In genomic region chrX:12449262-12449942, ce11 we compare ENCODE assay signal across 8 worm cellular contexts.
TF ChIP-seq lines count a peak whose summit lies in the region.

Gene T18D3.6 (plus strand): TSS chrX:12449892.

TF ChIP-seq in whole organism, L1 larva, 84 proteins besides CTCF, POLR2A, EP300 and RAD21 (continues in another document):
- TF ChIP-seq nhr-19 (GFP tag; conservative IDR thresholded peaks at IDR 0.05; lab: Robert Waterston, UW) (no peak), pag-3 (tag; optimal IDR thresholded peaks at IDR 0.05; lab: Kevin White, UChicago; ENCODE audit: borderline replicate concordance, insufficient read depth) (no peak), sox-4 (tag; optimal IDR thresholded peaks at IDR 0.05; lab: Kevin White, UChicago) (no peak), tbx-2 (tag; optimal IDR thresholded peaks at IDR 0.05; lab: Kevin White, UChicago) (no peak), nhr-28 (tag; optimal IDR thresholded peaks at IDR 0.05; lab: Kevin White, UChicago) (no peak), mdl-1 (tag; optimal IDR thresholded peaks at IDR 0.05; lab: Kevin White, UChicago) (peak in 1 of 2 experiments; percentile 7), dpl-1 (GFP tag; optimal IDR thresholded peaks at IDR 0.05; lab: Kevin White, UChicago) (no peak), xbp-1 (tag; optimal IDR thresholded peaks at IDR 0.05; lab: Kevin White, UChicago) (no peak), lin-15B (tag; optimal IDR thresholded peaks at IDR 0.05; lab: Kevin White, UChicago) (no peak), grh-1 (GFP tag; IDR thresholded peaks at IDR 0.05; lab: Robert Waterston, UW) (no peak), nhr-71 (tag; optimal IDR thresholded peaks at IDR 0.05; lab: Kevin White, UChicago) (peak; percentile 4)

TF ChIP-seq in whole organism, L2 larva, 48 proteins besides CTCF, POLR2A, EP300 and RAD21 (continues in another document):
- TF ChIP-seq nhr-237 (tag; optimal IDR thresholded peaks at IDR 0.05; lab: Kevin White, UChicago), result no peak
- TF ChIP-seq nhr-12 (tag; optimal IDR thresholded peaks at IDR 0.05; lab: Kevin White, UChicago), result no peak
- no peak for TF ChIP-seq nhr-6 (tag; optimal IDR thresholded peaks at IDR 0.05; lab: Kevin White, UChicago)
- no peak for TF ChIP-seq sem-4 (tag; optimal IDR thresholded peaks at IDR 0.05; lab: Kevin White, UChicago)
- TF ChIP-seq nhr-25 (tag; optimal IDR thresholded peaks at IDR 0.05; lab: Kevin White, UChicago), result peak; percentile 9
- no peak for TF ChIP-seq lin-39 (tag; optimal IDR thresholded peaks at IDR 0.05; lab: Kevin White, UChicago)
- no peak for TF ChIP-seq unc-55 (GFP tag; optimal IDR thresholded peaks at IDR 0.05; lab: Kevin White, UChicago)
- TF ChIP-seq sma-9 (GFP tag; optimal IDR thresholded peaks at IDR 0.05; lab: Kevin White, UChicago), result no peak
- TF ChIP-seq sma-9 (tag; optimal IDR thresholded peaks at IDR 0.05; lab: Kevin White, UChicago), result no peak
- TF ChIP-seq fos-1 (tag; optimal IDR thresholded peaks at IDR 0.05; lab: Kevin White, UChicago), result peak; percentile 33
- TF ChIP-seq unc-62 (GFP tag; optimal IDR thresholded peaks at IDR 0.05; lab: Kevin White, UChicago), result no peak
- TF ChIP-seq nhr-21 (tag; optimal IDR thresholded peaks at IDR 0.05; lab: Kevin White, UChicago), result no peak

TF ChIP-seq in whole organism, L3 larva, 47 proteins besides CTCF, POLR2A, EP300 and RAD21 (continues in another document):
- TF ChIP-seq ceh-9 (tag; optimal IDR thresholded peaks at IDR 0.05; lab: Kevin White, UChicago), result no peak
- TF ChIP-seq snpc-4 (tag; optimal IDR thresholded peaks at IDR 0.05; lab: Kevin White, UChicago), result no peak
- peak; percentile 52 for TF ChIP-seq hmg-11 (tag; optimal IDR thresholded peaks at IDR 0.05; lab: Kevin White, UChicago)
- TF ChIP-seq nhr-28 (tag; optimal IDR thresholded peaks at IDR 0.05; lab: Kevin White, UChicago), result no peak
- TF ChIP-seq zag-1 (tag; optimal IDR thresholded peaks at IDR 0.05; lab: Kevin White, UChicago), result no peak
- TF ChIP-seq lin-39 (tag; optimal IDR thresholded peaks at IDR 0.05; lab: Kevin White, UChicago), result no peak
- peak; percentile 31 for TF ChIP-seq lin-15B (tag; optimal IDR thresholded peaks at IDR 0.05; lab: Kevin White, UChicago)
- TF ChIP-seq elt-2 (tag; optimal IDR thresholded peaks at IDR 0.05; lab: Kevin White, UChicago), result peak; percentile 22
- peak; percentile 34 for TF ChIP-seq nfya-1 (tag; optimal IDR thresholded peaks at IDR 0.05; lab: Kevin White, UChicago; ENCODE audit: insufficient read depth)
- TF ChIP-seq nhr-77 (tag; optimal IDR thresholded peaks at IDR 0.05; lab: Kevin White, UChicago), result no peak
- no peak for TF ChIP-seq nhr-67 (tag; optimal IDR thresholded peaks at IDR 0.05; lab: Kevin White, UChicago)
- no peak for TF ChIP-seq unc-39 (tag; optimal IDR thresholded peaks at IDR 0.05; lab: Kevin White, UChicago)

TF ChIP-seq in whole organism, L4 larva, 104 proteins besides CTCF, POLR2A, EP300 and RAD21 (continues in another document):
- peak; percentile 31; the same call in 1 of the 2 replicates for TF ChIP-seq dmd-6 (GFP tag; IDR thresholded peaks at IDR 0.05; lab: Robert Waterston, UW)
- no peak for TF ChIP-seq ces-1 (GFP tag; optimal IDR thresholded peaks at IDR 0.05; lab: Kevin White, UChicago)
- no peak for TF ChIP-seq rbr-2 (tag; optimal IDR thresholded peaks at IDR 0.05; lab: Kevin White, UChicago)
- peak in 1 of 2 experiments; percentile 72 for TF ChIP-seq unc-62 (GFP tag; optimal IDR thresholded peaks at IDR 0.05 in 1 of 2; lab: Kevin White, UChicago)
- TF ChIP-seq unc-62 (tag; optimal IDR thresholded peaks at IDR 0.05; lab: Kevin White, UChicago), result no peak
- no peak for TF ChIP-seq gei-8 (GFP tag; optimal IDR thresholded peaks at IDR 0.05; lab: Kevin White, UChicago)
- no peak for TF ChIP-seq lin-13 (GFP tag; optimal IDR thresholded peaks at IDR 0.05; lab: Kevin White, UChicago)
- no peak for TF ChIP-seq lin-38 (GFP tag; IDR thresholded peaks at IDR 0.05; lab: Robert Waterston, UW)
- TF ChIP-seq ZK337.2 (GFP tag; IDR thresholded peaks at IDR 0.05; lab: Robert Waterston, UW), result no peak
- TF ChIP-seq F37D6.2 (tag; optimal IDR thresholded peaks at IDR 0.05; lab: Kevin White, UChicago), result no peak
- no peak for TF ChIP-seq lin-1 (GFP tag; IDR thresholded peaks at IDR 0.05; lab: Robert Waterston, UW)
- TF ChIP-seq nhr-42 (GFP tag; IDR thresholded peaks at IDR 0.05; lab: Robert Waterston, UW), result no peak
- TF ChIP-seq hmg-1.1 (GFP tag; IDR thresholded peaks at IDR 0.05; lab: Robert Waterston, UW), result peak; percentile 52

TF ChIP-seq in whole organism, early embryonic, 17 proteins besides CTCF, POLR2A, EP300 and RAD21:
- TF ChIP-seq hmg-4 (GFP tag; optimal IDR thresholded peaks at IDR 0.05; lab: Kevin White, UChicago) (peak; percentile 22), aly-1 (tag; optimal IDR thresholded peaks at IDR 0.05; lab: Kevin White, UChicago) (no peak), sea-1 (GFP tag; conservative IDR thresholded peaks at IDR 0.05; lab: Robert Waterston, UW) (no peak), tbx-37 (GFP tag; conservative IDR thresholded peaks at IDR 0.05; lab: Robert Waterston, UW) (no peak)

TF ChIP-seq in whole organism, late embryonic, 69 proteins besides CTCF, POLR2A, EP300 and RAD21:
- 0 out of 2 replicates have a peak, but pooled peaks have one; percentile 14 for TF ChIP-seq ceh-45 (GFP tag; IDR thresholded peaks at IDR 0.05; lab: Robert Waterston, UW)
- no peak for TF ChIP-seq lim-6 (tag; optimal IDR thresholded peaks at IDR 0.05; lab: Kevin White, UChicago)

TF ChIP-seq in whole organism, midembryonic, 9 proteins besides CTCF, POLR2A, EP300 and RAD21:
- no peak for TF ChIP-seq cog-1 (tag; optimal IDR thresholded peaks at IDR 0.05; lab: Kevin White, UChicago)
- TF ChIP-seq klf-2 (GFP tag; conservative IDR thresholded peaks at IDR 0.05; lab: Robert Waterston, UW), result 0 out of 2 replicates have a peak, but pooled peaks have one; percentile 23

TF ChIP-seq in whole organism, young adult, 124 proteins besides CTCF, POLR2A, EP300 and RAD21:
- TF ChIP-seq nhr-80 (tag; optimal IDR thresholded peaks at IDR 0.05; lab: Kevin White, UChicago) (peak; percentile 72), mcd-1 (GFP tag; IDR thresholded peaks at IDR 0.05; lab: Robert Waterston, UW) (peak; percentile 52), zfh-2 (GFP tag; conservative IDR thresholded peaks at IDR 0.05; lab: Robert Waterston, UW) (peak; percentile 90), cebp-1 (GFP tag; IDR thresholded peaks at IDR 0.05; lab: Robert Waterston, UW) (no peak), cebp-1 (tag; optimal IDR thresholded peaks at IDR 0.05; lab: Kevin White, UChicago) (peak; percentile 21), lin-54 (GFP tag; optimal IDR thresholded peaks at IDR 0.05; lab: Kevin White, UChicago) (no peak)
